Worm (Caenorhabditis elegans) whole organism, L4/young adult: ENCODE measurements around the gene cyp-43A1.

Experiments
- W03F9.2 ChIP-seq: fragments of 150-350 bp; optimal IDR thresholded peaks from 2 replicates; lab custom pipeline; 2014; ENCODE audit warnings: missing biosample characterization, missing genetic modification characterization
- dao-5 ChIP-seq: sonication (generic microtip); optimal IDR thresholded peaks from 2 replicates; lab custom pipeline; 2016; ENCODE audit warnings: missing genotype, missing genetic modification characterization, moderate library complexity, missing compliant biosample characterization

DNA sequence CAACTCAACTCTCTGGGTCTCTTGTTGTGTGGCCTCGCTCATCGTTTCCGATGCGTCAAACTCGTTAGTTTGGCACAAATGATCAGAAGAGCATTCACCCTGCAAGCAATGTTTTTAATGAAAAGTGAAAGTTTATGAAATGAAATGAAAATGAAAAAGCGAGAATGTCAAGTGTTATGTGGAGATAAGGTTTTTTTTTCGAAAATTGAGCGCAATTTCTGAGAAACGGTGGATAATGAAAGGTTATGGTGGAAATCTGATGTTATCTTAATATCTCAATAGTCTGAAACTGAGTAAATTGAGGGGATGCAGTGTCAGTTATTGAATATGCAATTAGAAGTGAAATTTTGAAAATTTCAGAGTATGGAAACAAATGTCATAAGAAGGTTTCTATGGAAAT is 28.9 kb downstream of the cyp-43A1 start, which contains the start of gene gnrr-4:
- TF ChIP-seq W03F9.2 (tag; lab: Kevin White, UChicago) (no peak), dao-5 (no peak)
